Worm (Caenorhabditis elegans) whole organism, young adult: ENCODE results near the gene bcas-2.

ENCODE experiments used
- F57A8.1 ChIP-seq: fragments of 200-800 bp; sonication (Bioruptor generic); optimal IDR thresholded peaks from 2 replicates; lab custom pipeline; 2018; ENCODE audit warnings: mild to moderate bottlenecking, missing genetic modification characterization, moderate library complexity, missing compliant biosample characterization
- T26A5.8 ChIP-seq: sonication (generic microtip); optimal IDR thresholded peaks from 2 replicates; lab custom pipeline; 2016; ENCODE audit warnings: missing genetic modification characterization, missing compliant biosample characterization
- Y53G8AR.9 ChIP-seq: fragments of 200-800 bp; sonication (Bioruptor generic); conservative IDR thresholded peaks from 2 replicates; pipeline ENCODE4 v1.3.6; 2022; ENCODE audit warnings: missing genetic modification reagents, missing genetic modification characterization, missing compliant biosample characterization
- ZK185.1 ChIP-seq: sonication (generic microtip); optimal IDR thresholded peaks from 2 replicates; lab custom pipeline; 2016; ENCODE audit warnings: mild to moderate bottlenecking, missing genetic modification characterization, missing compliant biosample characterization; ENCODE audit not compliant: poor library complexity, severe bottlenecking
- ama-1 ChIP-seq, 3 experiments: fragments of 150-350 bp in 1 of 3; sonication (generic microtip) in 2 of 3; optimal IDR thresholded peaks; 2 replicates each; lab custom pipeline; 2014 to 2018; ENCODE audit warnings: missing biosample characterization in 2 of 3, missing genetic modification characterization in 2 of 3, missing genetic modification reagents in 2 of 3
- aptf-2 ChIP-seq: fragments of 200-800 bp; sonication (Bioruptor generic); conservative IDR thresholded peaks from 2 replicates; pipeline ENCODE4 v1.3.6; 2022; ENCODE audit warnings: missing genetic modification reagents, missing genetic modification characterization, missing compliant biosample characterization
- atf-7 ChIP-seq: sonication (generic microtip); optimal IDR thresholded peaks from 2 replicates; lab custom pipeline; 2017; ENCODE audit warnings: mild to moderate bottlenecking, missing genetic modification characterization, missing compliant biosample characterization
- athp-1 ChIP-seq: sonication (generic microtip); optimal IDR thresholded peaks from 2 replicates; lab custom pipeline; 2017; ENCODE audit warnings: mild to moderate bottlenecking, missing genetic modification characterization, missing compliant biosample characterization
- attf-6 ChIP-seq: fragments of 200-800 bp; sonication (Bioruptor generic); IDR thresholded peaks from 2 replicates; pipeline ENCODE4 v1.3.6; 2022; ENCODE audit warnings: missing genetic modification reagents, missing genetic modification characterization, missing compliant biosample characterization
- bed-1 ChIP-seq: fragments of 200-800 bp; sonication (Bioruptor generic); IDR thresholded peaks from 2 replicates; pipeline ENCODE4 v1.3.6; 2022; ENCODE audit warnings: missing genetic modification reagents, missing genetic modification characterization, missing compliant biosample characterization
- cebp-1 ChIP-seq, 2 experiments: fragments of 200-800 bp in 1 of 2; sonication (Bioruptor generic) in 1 of 2; sonication (generic microtip) in 1 of 2; IDR thresholded peaks in 1 of 2; optimal IDR thresholded peaks in 1 of 2; 2 replicates each; pipeline versions ENCODE4 v1.3.6 to Lab custom; 2017 to 2022; ENCODE audit warnings: missing compliant biosample characterization in 2 of 2, missing genetic modification characterization in 2 of 2, mild to moderate bottlenecking in 1 of 2, missing genetic modification reagents in 1 of 2, moderate library complexity in 1 of 2
- cebp-2 ChIP-seq: fragments of 200-800 bp; sonication (Bioruptor generic); IDR thresholded peaks from 2 replicates; pipeline ENCODE4 v1.3.6; 2022; ENCODE audit warnings: missing genetic modification characterization, missing compliant biosample characterization
- ceh-100 ChIP-seq: fragments of 200-800 bp; sonication (Bioruptor generic); IDR thresholded peaks from 2 replicates; pipeline ENCODE4 v1.3.6; 2022; ENCODE audit warnings: missing genetic modification reagents, missing genetic modification characterization, missing compliant biosample characterization
- die-1 ChIP-seq: sonication (generic microtip); optimal IDR thresholded peaks from 2 replicates; lab custom pipeline; 2016; ENCODE audit warnings: missing genotype, mild to moderate bottlenecking, missing genetic modification characterization, missing compliant biosample characterization
- dpl-1 ChIP-seq: fragments of 150-350 bp; optimal IDR thresholded peaks from 2 replicates; lab custom pipeline; 2014; ENCODE audit warnings: missing biosample characterization, missing genetic modification reagents, missing genetic modification characterization
- egl-44 ChIP-seq: fragments of 200-800 bp; sonication (Bioruptor generic); IDR thresholded peaks from 2 replicates; pipeline ENCODE4 v1.3.6; 2022; ENCODE audit warnings: missing genetic modification reagents, missing genetic modification characterization, missing compliant biosample characterization
- egrh-3 ChIP-seq: fragments of 200-800 bp; sonication (Bioruptor generic); IDR thresholded peaks from 2 replicates; pipeline ENCODE4 v1.3.6; 2022; ENCODE audit warnings: missing genetic modification reagents, missing genetic modification characterization, missing compliant biosample characterization
- hmg-1.2 ChIP-seq: fragments of 200-800 bp; sonication (Bioruptor generic); IDR thresholded peaks from 2 replicates; pipeline ENCODE4 v1.3.6; 2022; ENCODE audit warnings: missing genetic modification reagents, missing genetic modification characterization, missing compliant biosample characterization
- hsf-1 ChIP-seq: fragments of 200-800 bp; sonication (Bioruptor generic); IDR thresholded peaks from 2 replicates; pipeline ENCODE4 v1.3.6; 2022; ENCODE audit warnings: missing genetic modification reagents, missing genetic modification characterization, missing compliant biosample characterization
- let-607 ChIP-seq, 2 experiments: fragments of 200-800 bp in 1 of 2; sonication (Bioruptor generic) in 1 of 2; sonication (generic microtip) in 1 of 2; optimal IDR thresholded peaks; 2 replicates each; lab custom pipeline; 2016 to 2018; ENCODE audit warnings: mild to moderate bottlenecking in 2 of 2, missing compliant biosample characterization in 2 of 2, missing genetic modification characterization in 2 of 2, moderate library complexity in 2 of 2, missing genotype in 1 of 2
- lin-35 ChIP-seq, 3 experiments: fragments of 150-350 bp in 2 of 3; sonication (generic microtip) in 1 of 3; optimal IDR thresholded peaks; 2 replicates each; lab custom pipeline; 2014 to 2018; ENCODE audit warnings: missing biosample characterization in 3 of 3, missing genetic modification characterization in 3 of 3, missing genetic modification reagents in 3 of 3
- lsy-27 ChIP-seq: sonication (generic microtip); optimal IDR thresholded peaks from 2 replicates; lab custom pipeline; 2017; ENCODE audit warnings: missing genetic modification characterization, mild to moderate bottlenecking, missing compliant biosample characterization, antibody characterized with exemption, missing genotype, borderline replicate concordance; ENCODE audit not compliant: insufficient read depth
- nfya-1 ChIP-seq: sonication (generic microtip); optimal IDR thresholded peaks from 2 replicates; lab custom pipeline; 2017; ENCODE audit warnings: antibody characterized with exemption, missing compliant biosample characterization, missing genetic modification characterization, borderline replicate concordance; ENCODE audit not compliant: insufficient read depth
- nfya-2 ChIP-seq: fragments of 200-800 bp; sonication (Bioruptor generic); IDR thresholded peaks from 2 replicates; pipeline ENCODE4 v1.3.6; 2022; ENCODE audit warnings: missing genetic modification reagents, missing genetic modification characterization, missing compliant biosample characterization
- pbrm-1 ChIP-seq: fragments of 200-800 bp; sonication (Bioruptor generic); IDR thresholded peaks from 2 replicates; pipeline ENCODE4 v1.3.6; 2022; ENCODE audit warnings: missing genetic modification reagents, missing genetic modification characterization, missing compliant biosample characterization
- pha-4 ChIP-seq: fragments of 150-350 bp; sonication (generic microtip); optimal IDR thresholded peaks from 2 replicates; lab custom pipeline; 2014; ENCODE audit warnings: missing biosample characterization, missing genetic modification reagents, missing genetic modification characterization
- repo-1 ChIP-seq: sonication (generic microtip); optimal IDR thresholded peaks from 2 replicates; lab custom pipeline; 2017; ENCODE audit warnings: mild to moderate bottlenecking, missing genetic modification characterization, missing compliant biosample characterization
- tbx-9 ChIP-seq: sonication (generic microtip); optimal IDR thresholded peaks from 2 replicates; lab custom pipeline; 2016; ENCODE audit warnings: borderline replicate concordance, missing genetic modification characterization, inconsistent platforms, missing compliant biosample characterization
- tlf-1 ChIP-seq: fragments of 200-800 bp; sonication (Bioruptor generic); optimal IDR thresholded peaks from 2 replicates; lab custom pipeline; 2018; ENCODE audit warnings: mild to moderate bottlenecking, missing genetic modification characterization, missing compliant biosample characterization
- unc-130 ChIP-seq: sonication (generic microtip); optimal IDR thresholded peaks from 2 replicates; lab custom pipeline; 2016; ENCODE audit warnings: missing genetic modification reagents, missing genetic modification characterization, missing compliant biosample characterization
- xnd-1 ChIP-seq: sonication (generic microtip); optimal IDR thresholded peaks from 2 replicates; lab custom pipeline; 2016; ENCODE audit warnings: missing genotype, missing genetic modification reagents, missing genetic modification characterization, missing compliant biosample characterization
- ztf-22 ChIP-seq: fragments of 200-800 bp; sonication (Bioruptor generic); optimal IDR thresholded peaks from 2 replicates; lab custom pipeline; 2018; ENCODE audit warnings: mild to moderate bottlenecking, missing genetic modification characterization, moderate library complexity, missing compliant biosample characterization
- ztf-25 ChIP-seq: fragments of 200-800 bp; sonication (Bioruptor generic); IDR thresholded peaks from 2 replicates; pipeline ENCODE4 v1.3.6; 2022; ENCODE audit warnings: missing genetic modification reagents, missing genetic modification characterization, missing compliant biosample characterization
- ztf-26 ChIP-seq: sonication (generic microtip); optimal IDR thresholded peaks from 2 replicates; lab custom pipeline; 2017; ENCODE audit warnings: missing genetic modification characterization, missing compliant biosample characterization

The bcas-2 gene

ce11 chrIII:6268061-6268460, 22.4 kb upstream of the bcas-2 start, which contains the start of gene srg-7:
TSS of gene srg-7 (minus strand) at chrIII:6268161.
- TF ChIP-seq athp-1 (tag; lab: Kevin White, UChicago), result no peak
- TF ChIP-seq Y53G8AR.9 (GFP tag; lab: Robert Waterston, UW), result no peak
- no peak for TF ChIP-seq ceh-100 (GFP tag; lab: Robert Waterston, UW)
- TF ChIP-seq nfya-2 (GFP tag; lab: Robert Waterston, UW), result no peak
- TF ChIP-seq ztf-22, result no peak
- no peak for TF ChIP-seq aptf-2 (GFP tag; lab: Robert Waterston, UW)
- TF ChIP-seq ZK185.1 (tag; lab: Kevin White, UChicago), result no peak
- TF ChIP-seq hsf-1 (GFP tag; lab: Robert Waterston, UW), result no peak
- no peak for TF ChIP-seq dpl-1
- TF ChIP-seq egl-44 (GFP tag; lab: Robert Waterston, UW), result no peak
- no peak for TF ChIP-seq pbrm-1 (GFP tag; lab: Robert Waterston, UW)
- no peak for TF ChIP-seq ama-1 (optimal IDR thresholded peaks at IDR 0.05; lab: Kevin White, UChicago)
- no peak for TF ChIP-seq ama-1 (GFP tag; optimal IDR thresholded peaks at IDR 0.05; lab: Kevin White, UChicago)
- TF ChIP-seq attf-6 (GFP tag; lab: Robert Waterston, UW), result no peak
- TF ChIP-seq tbx-9 (tag; lab: Kevin White, UChicago), result no peak
- no peak for TF ChIP-seq ztf-25 (GFP tag; lab: Robert Waterston, UW)

ce11 chrIII:6265911-6266310, 20.3 kb upstream of the bcas-2 start, which contains the start of gene srg-6:
TSS of gene srg-6 (minus strand) at chrIII:6266011.
- no peak for TF ChIP-seq tlf-1 (GFP tag; lab: Kevin White, UChicago)
- TF ChIP-seq cebp-2, result no peak
- TF ChIP-seq die-1 (tag; lab: Kevin White, UChicago), result no peak
- no peak for TF ChIP-seq atf-7
- TF ChIP-seq ztf-26 (tag; lab: Kevin White, UChicago), result no peak
- no peak for TF ChIP-seq T26A5.8 (tag; lab: Kevin White, UChicago)
- TF ChIP-seq pha-4 (tag; lab: Kevin White, UChicago), result no peak
- no peak for TF ChIP-seq bed-1
- no peak for TF ChIP-seq let-607 (tag; optimal IDR thresholded peaks at IDR 0.05; lab: Kevin White, UChicago)
- TF ChIP-seq lsy-27 (tag; lab: Kevin White, UChicago), result no peak
- no peak for TF ChIP-seq egl-44 (GFP tag; lab: Robert Waterston, UW)

- TF ChIP-seq xnd-1 (tag; lab: Kevin White, UChicago) (no peak), cebp-1 (GFP tag; IDR thresholded peaks at IDR 0.05; lab: Robert Waterston, UW) (no peak), cebp-1 (tag; optimal IDR thresholded peaks at IDR 0.05; lab: Kevin White, UChicago) (no peak), hmg-1.2 (GFP tag; lab: Robert Waterston, UW) (no peak), athp-1 (tag; lab: Kevin White, UChicago) (no peak), nfya-1 (tag; lab: Kevin White, UChicago) (no peak), repo-1 (tag; lab: Kevin White, UChicago) (no peak), F57A8.1 (no peak), cebp-2 (no peak), unc-130 (GFP tag; lab: Kevin White, UChicago) (no peak), lin-35 (GFP tag; optimal IDR thresholded peaks at IDR 0.05; lab: Kevin White, UChicago) (no peak), egrh-3 (no peak)
Measured at ce11 chrIII:6264447-6264846, 18.8 kb upstream of the bcas-2 start, which contains the start of gene srg-5. TSS of gene srg-5 (minus strand) at chrIII:6264547.
